Fruit fly (Drosophila melanogaster): Measurements from ENCODE around the gene CG46465.

CG46465 gene

dm6 chr2L:18957142-18957674 lies 35.1 kb upstream of the CG46465 start, which contains the start of gene Bhmt:
TSS of gene Bhmt (minus strand) at chr2L:18957311.
- TF ChIP-seq CTCF (optimal IDR thresholded peaks at IDR 0.05) (no peak), CG8478 (optimal IDR thresholded peaks at IDR 0.05) (no peak)

dm6 chr2L:18965367-18966213 lies 26.7 kb upstream of the CG46465 start:
- TF ChIP-seq CTCF (optimal IDR thresholded peaks at IDR 0.05) (no peak), CG8478 (optimal IDR thresholded peaks at IDR 0.05) (no peak)

dm6 chr2L:18966214-18966556 lies 26.1 kb upstream of the CG46465 start:
- no peak for TF ChIP-seq CTCF (optimal IDR thresholded peaks at IDR 0.05)
- TF ChIP-seq CG8478 (optimal IDR thresholded peaks at IDR 0.05): no peak

- TF ChIP-seq CTCF (optimal IDR thresholded peaks at IDR 0.05) (no peak), CG8478 (optimal IDR thresholded peaks at IDR 0.05) (no peak)
Measured at dm6 chr2L:18966844-18967243, 25.5 kb upstream of the CG46465 start.

dm6 chr2L:18967897-18968296 lies 24.4 kb upstream of the CG46465 start:
- no peak for TF ChIP-seq CG8478 (optimal IDR thresholded peaks at IDR 0.05)
- TF ChIP-seq CTCF (optimal IDR thresholded peaks at IDR 0.05): no peak

dm6 chr2L:18968370-18969105 lies 23.8 kb upstream of the CG46465 start, which contains the start of the genes Nak and Tango6:
TSS of gene Nak (minus strand) at chr2L:18968744.
TSS of gene Tango6 (plus strand) at chr2L:18969028.
- TF ChIP-seq CTCF (optimal IDR thresholded peaks at IDR 0.05) (no peak), CG8478 (optimal IDR thresholded peaks at IDR 0.05) (no peak)

dm6 chr2L:18974063-18974779 lies 18.1 kb upstream of the CG46465 start, which contains the start of the genes L2HGDH and CG10431:
TSS of gene L2HGDH (minus strand) at chr2L:18974448.
TSS of gene CG10431 (plus strand) at chr2L:18974710.
- TF ChIP-seq CTCF (optimal IDR thresholded peaks at IDR 0.05) (no peak), CG8478 (optimal IDR thresholded peaks at IDR 0.05) (no peak)

- no peak for TF ChIP-seq CG8478 (optimal IDR thresholded peaks at IDR 0.05)
- no peak for TF ChIP-seq CTCF (optimal IDR thresholded peaks at IDR 0.05)
Measured at dm6 chr2L:18976749-18977148, 15.5 kb upstream of the CG46465 start.

dm6 chr2L:18978923-18979322 lies 13.4 kb upstream of the CG46465 start:
- TF ChIP-seq CTCF (optimal IDR thresholded peaks at IDR 0.05) (no peak), CG8478 (optimal IDR thresholded peaks at IDR 0.05) (no peak)

- TF ChIP-seq CTCF (optimal IDR thresholded peaks at IDR 0.05): no peak
- TF ChIP-seq CG8478 (optimal IDR thresholded peaks at IDR 0.05): no peak
Measured at dm6 chr2L:18979407-18979806, 12.9 kb upstream of the CG46465 start.

dm6 chr2L:18980982-18981381 lies 11.3 kb upstream of the CG46465 start:
- no peak for TF ChIP-seq CTCF (optimal IDR thresholded peaks at IDR 0.05)
- TF ChIP-seq CG8478 (optimal IDR thresholded peaks at IDR 0.05): no peak

- no peak for TF ChIP-seq CG8478 (optimal IDR thresholded peaks at IDR 0.05)
- no peak for TF ChIP-seq CTCF (optimal IDR thresholded peaks at IDR 0.05)
Measured at dm6 chr2L:18981484-18981883, 10.8 kb upstream of the CG46465 start.

- no peak for TF ChIP-seq CTCF (optimal IDR thresholded peaks at IDR 0.05)
- TF ChIP-seq CG8478 (optimal IDR thresholded peaks at IDR 0.05): no peak
Measured at dm6 chr2L:18981947-18982579, 10.2 kb upstream of the CG46465 start.

Data from S2 (cell line).